Fruit fly (Drosophila melanogaster): Measurements from ENCODE around the gene zye.

Gene zye

dm6 chr3L:20470991-20471498 is 57.6 kb downstream of the zye start:
- peak; percentile 55 for TF ChIP-seq CG7045 (GFP tag; optimal IDR thresholded peaks at IDR 0.05)
- no peak for TF ChIP-seq CG5204 (GFP tag; optimal IDR thresholded peaks at IDR 0.05)
- TF ChIP-seq CG12768 (GFP tag; optimal IDR thresholded peaks at IDR 0.05): peak; percentile 26
- TF ChIP-seq kay (GFP tag; ENCODE audit: borderline replicate concordance): peak; percentile 96
- no peak for TF ChIP-seq CG14711 (tag; optimal IDR thresholded peaks at IDR 0.05)
- TF ChIP-seq tj (GFP tag; optimal IDR thresholded peaks at IDR 0.05): peak; percentile 19
- TF ChIP-seq CG33017 (tag; optimal IDR thresholded peaks at IDR 0.05): no peak
- peak; percentile 44 for TF ChIP-seq Clk (GFP tag; optimal IDR thresholded peaks at IDR 0.05)
- TF ChIP-seq toe (GFP tag; optimal IDR thresholded peaks at IDR 0.05): no peak
- peak; percentile 30 for TF ChIP-seq Mnt (GFP tag; optimal IDR thresholded peaks at IDR 0.05)
- peak; percentile 86 for TF ChIP-seq cic (GFP tag; optimal IDR thresholded peaks at IDR 0.05)
- TF ChIP-seq CG11617 (GFP tag; optimal IDR thresholded peaks at IDR 0.05): peak; percentile 6

dm6 chr3L:20471499-20472313 is 58.3 kb downstream of the zye start:
- TF ChIP-seq ovo (GFP tag; optimal IDR thresholded peaks at IDR 0.05): peak; percentile 53
- TF ChIP-seq Mnt (GFP tag; optimal IDR thresholded peaks at IDR 0.05): peak; percentile 63
- TF ChIP-seq CG5204 (GFP tag; optimal IDR thresholded peaks at IDR 0.05): peak; percentile 17
- TF ChIP-seq Hr96 (GFP tag; optimal IDR thresholded peaks at IDR 0.05): peak; percentile 19
- peak; percentile 41 for TF ChIP-seq CG11617 (GFP tag; optimal IDR thresholded peaks at IDR 0.05)
- TF ChIP-seq CG14711 (tag; optimal IDR thresholded peaks at IDR 0.05): peak; percentile 62
- TF ChIP-seq CG12768 (GFP tag; optimal IDR thresholded peaks at IDR 0.05): peak; percentile 32
- TF ChIP-seq CG1620 (GFP tag; optimal IDR thresholded peaks at IDR 0.05): peak; percentile 12
- TF ChIP-seq Crg-1 (GFP tag; optimal IDR thresholded peaks at IDR 0.05): peak; percentile 87
- TF ChIP-seq kay (GFP tag; ENCODE audit: borderline replicate concordance): peak; percentile 50
- peak; percentile 71 for TF ChIP-seq cic (GFP tag; optimal IDR thresholded peaks at IDR 0.05)
- TF ChIP-seq CG33017 (tag; optimal IDR thresholded peaks at IDR 0.05): peak; percentile 84
- peak; percentile 50 for TF ChIP-seq pad (GFP tag; optimal IDR thresholded peaks at IDR 0.05)
- peak; percentile 46 for TF ChIP-seq toe (GFP tag; optimal IDR thresholded peaks at IDR 0.05)
- TF ChIP-seq tj (GFP tag; optimal IDR thresholded peaks at IDR 0.05): no peak
- no peak for TF ChIP-seq Clk (GFP tag; optimal IDR thresholded peaks at IDR 0.05)
- TF ChIP-seq CG7101 (tag; optimal IDR thresholded peaks at IDR 0.05): peak; percentile 76
- no peak for TF ChIP-seq bab1 (GFP tag; optimal IDR thresholded peaks at IDR 0.05)
- no peak for TF ChIP-seq CG7045 (GFP tag; optimal IDR thresholded peaks at IDR 0.05)
- TF ChIP-seq cnc (optimal IDR thresholded peaks at IDR 0.05): no peak

- TF ChIP-seq Clk (GFP tag; optimal IDR thresholded peaks at IDR 0.05): no peak
- TF ChIP-seq CG7101 (tag; optimal IDR thresholded peaks at IDR 0.05): no peak
- no peak for TF ChIP-seq pad (GFP tag; optimal IDR thresholded peaks at IDR 0.05)
- TF ChIP-seq kay (GFP tag; ENCODE audit: borderline replicate concordance): no peak
- TF ChIP-seq Mnt (GFP tag; optimal IDR thresholded peaks at IDR 0.05): no peak
- no peak for TF ChIP-seq tj (GFP tag; optimal IDR thresholded peaks at IDR 0.05)
- no peak for TF ChIP-seq cnc (optimal IDR thresholded peaks at IDR 0.05)
- no peak for TF ChIP-seq toe (GFP tag; optimal IDR thresholded peaks at IDR 0.05)
- no peak for TF ChIP-seq CG12768 (GFP tag; optimal IDR thresholded peaks at IDR 0.05)
- no peak for TF ChIP-seq CG1620 (GFP tag; optimal IDR thresholded peaks at IDR 0.05)
- TF ChIP-seq Hr96 (GFP tag; optimal IDR thresholded peaks at IDR 0.05): no peak
- no peak for TF ChIP-seq CG7045 (GFP tag; optimal IDR thresholded peaks at IDR 0.05)
These were observed 59.2 kb downstream of the zye start for dm6 chr3L:20472607-20473006.

- TF ChIP-seq toe (GFP tag; optimal IDR thresholded peaks at IDR 0.05): peak; percentile 8
- TF ChIP-seq cic (GFP tag; optimal IDR thresholded peaks at IDR 0.05): no peak
- TF ChIP-seq pad (GFP tag; optimal IDR thresholded peaks at IDR 0.05): peak; percentile 47
- TF ChIP-seq Clk (GFP tag; optimal IDR thresholded peaks at IDR 0.05): no peak
- TF ChIP-seq CG12768 (GFP tag; optimal IDR thresholded peaks at IDR 0.05): peak; percentile 78
- peak; percentile 60 for TF ChIP-seq Mnt (GFP tag; optimal IDR thresholded peaks at IDR 0.05)
- TF ChIP-seq CG1620 (GFP tag; optimal IDR thresholded peaks at IDR 0.05): no peak
- TF ChIP-seq CG5204 (GFP tag; optimal IDR thresholded peaks at IDR 0.05): peak; percentile 11
- TF ChIP-seq CG7045 (GFP tag; optimal IDR thresholded peaks at IDR 0.05): peak; percentile 70
- no peak for TF ChIP-seq Hr96 (GFP tag; optimal IDR thresholded peaks at IDR 0.05)
- TF ChIP-seq ovo (GFP tag; optimal IDR thresholded peaks at IDR 0.05): no peak
- TF ChIP-seq CG33017 (tag; optimal IDR thresholded peaks at IDR 0.05): peak; percentile 74
- TF ChIP-seq CG11617 (GFP tag; optimal IDR thresholded peaks at IDR 0.05): peak; percentile 40
- no peak for TF ChIP-seq cnc (optimal IDR thresholded peaks at IDR 0.05)
- TF ChIP-seq CG7101 (tag; optimal IDR thresholded peaks at IDR 0.05): peak; percentile 74
- peak; percentile 60 for TF ChIP-seq CG14711 (tag; optimal IDR thresholded peaks at IDR 0.05)
- no peak for TF ChIP-seq kay (GFP tag; ENCODE audit: borderline replicate concordance)
- TF ChIP-seq tj (GFP tag; optimal IDR thresholded peaks at IDR 0.05): peak; percentile 82
These were observed 59.8 kb downstream of the zye start, which contains the start of the genes CG32428 and CG5969 for dm6 chr3L:20473021-20473799. CG32428 (minus strand) TSS chr3L:20473723. CG5969 (plus strand) TSS chr3L:20473783.

All from whole organism, adult.